Fruit fly (Drosophila melanogaster): Measurements from ENCODE around the gene CG31221.
A peak's percentile ranks its signal among the peaks of the same experiment; 100 is the strongest.

CG31221 gene

dm6 chr3R:19463874-19464549 is 51.5 kb downstream of the CG31221 start (continued):
- peak; percentile 9 for TF ChIP-seq Hand (GFP tag; optimal IDR thresholded peaks at IDR 0.05)
- TF ChIP-seq CG4820 (GFP tag; optimal IDR thresholded peaks at IDR 0.05): peak; percentile 11
- peak; percentile 82 for TF ChIP-seq nau (GFP tag; optimal IDR thresholded peaks at IDR 0.05)
- peak; percentile 60 for TF ChIP-seq Fer1 (GFP tag; optimal IDR thresholded peaks at IDR 0.05)
- peak; percentile 77 to 83 for TF ChIP-seq Trl (optimal IDR thresholded peaks at IDR 0.05)
- TF ChIP-seq Trl (GFP tag; optimal IDR thresholded peaks at IDR 0.05): peak; percentile 68
- TF ChIP-seq D19A (tag; optimal IDR thresholded peaks at IDR 0.05): peak; percentile 54
- peak; percentile 84 for TF ChIP-seq wek (GFP tag; optimal IDR thresholded peaks at IDR 0.05)
- TF ChIP-seq CG9727 (GFP tag; optimal IDR thresholded peaks at IDR 0.05): peak; percentile 79
- no peak for TF ChIP-seq Tbp (GFP tag; optimal IDR thresholded peaks at IDR 0.05)
- no peak for TF ChIP-seq CG32532 (GFP tag; IDR thresholded peaks at IDR 0.05)
- peak in 1 of 2 experiments; percentile 92 for TF ChIP-seq tll (GFP tag; optimal IDR thresholded peaks at IDR 0.05)
- no peak for TF ChIP-seq CG13894 (tag; optimal IDR thresholded peaks at IDR 0.05)
- TF ChIP-seq az2 (GFP tag; optimal IDR thresholded peaks at IDR 0.05): no peak
- peak; percentile 67 for TF ChIP-seq CG7556 (GFP tag; optimal IDR thresholded peaks at IDR 0.05)
- peak; percentile 29 to 66 for TF ChIP-seq chif (GFP tag; optimal IDR thresholded peaks at IDR 0.05)
- TF ChIP-seq p53 (GFP tag; optimal IDR thresholded peaks at IDR 0.05): peak; percentile 61
- no peak for TF ChIP-seq fd3F (GFP tag; optimal IDR thresholded peaks at IDR 0.05)
- no peak for TF ChIP-seq CG30403 (GFP tag; optimal IDR thresholded peaks at IDR 0.05)
- TF ChIP-seq schlank (tag; optimal IDR thresholded peaks at IDR 0.05): peak; percentile 35
- TF ChIP-seq CG33557 (GFP tag; optimal IDR thresholded peaks at IDR 0.05): peak; percentile 85
- peak; percentile 40 for TF ChIP-seq grau (tag; optimal IDR thresholded peaks at IDR 0.05)

- TF ChIP-seq Asciz (GFP tag; optimal IDR thresholded peaks at IDR 0.05) (peak; percentile 40), B-H1 (GFP tag; IDR thresholded peaks at IDR 0.05) (no peak), CG15696 (tag; optimal IDR thresholded peaks at IDR 0.05) (peak; percentile 47), CG1024 (GFP tag; IDR thresholded peaks at IDR 0.05) (no peak), CG2129 (GFP tag; IDR thresholded peaks at IDR 0.05; ENCODE audit: partially characterized antibody) (no peak), D19A (tag; optimal IDR thresholded peaks at IDR 0.05) (peak; percentile 75), CG10147 (GFP tag; optimal IDR thresholded peaks at IDR 0.05) (peak; percentile 34), CG31441 (GFP tag; IDR thresholded peaks at IDR 0.05) (peak; percentile 87), Elba2 (GFP tag; optimal IDR thresholded peaks at IDR 0.05) (no peak), peb (GFP tag; IDR thresholded peaks at IDR 0.05) (no peak), GATAe (GFP tag; conservative IDR thresholded peaks at IDR 0.05) (no peak), CG7556 (GFP tag; optimal IDR thresholded peaks at IDR 0.05) (peak; percentile 72), Xbp1 (GFP tag; optimal IDR thresholded peaks at IDR 0.05) (peak; percentile 51), exex (tag; optimal IDR thresholded peaks at IDR 0.05) (no peak), lov (optimal IDR thresholded peaks at IDR 0.05) (no peak), lov (GFP tag; IDR thresholded peaks at IDR 0.05) (0 out of 3 replicates have a peak, but pooled peaks have one; percentile 51), sr (GFP tag; IDR thresholded peaks at IDR 0.05) (no peak), CG10321 (GFP tag; IDR thresholded peaks at IDR 0.05) (no peak), D (optimal IDR thresholded peaks at IDR 0.05) (no peak), D (GFP tag; optimal IDR thresholded peaks at IDR 0.05) (peak; percentile 78), hbn (GFP tag; IDR thresholded peaks at IDR 0.05; ENCODE audit: partially characterized antibody) (no peak), Hey (tag; optimal IDR thresholded peaks at IDR 0.05) (no peak), ewg (GFP tag; optimal IDR thresholded peaks at IDR 0.05) (peak; percentile 47), CG33557 (GFP tag; optimal IDR thresholded peaks at IDR 0.05) (peak; percentile 79), CG6791 (GFP tag; IDR thresholded peaks at IDR 0.05; ENCODE audit: partially characterized antibody) (no peak), eyg (GFP tag; optimal IDR thresholded peaks at IDR 0.05) (no peak), Ptx1 (GFP tag; IDR thresholded peaks at IDR 0.05) (peak; percentile 66), ems (GFP tag; optimal IDR thresholded peaks at IDR 0.05) (no peak), oc (tag; optimal IDR thresholded peaks at IDR 0.05) (peak; percentile 49), CG7928 (GFP tag; optimal IDR thresholded peaks at IDR 0.05) (no peak), Dip2 (GFP tag; IDR thresholded peaks at IDR 0.05) (no peak), nau (GFP tag; optimal IDR thresholded peaks at IDR 0.05) (peak; percentile 37)
Observed at dm6 chr3R:19465286-19465685, 52.8 kb downstream of the CG31221 start.

Measured in whole organism, embryonic.